Fruit fly (Drosophila melanogaster) whole organism, prepupa: ENCODE data around the gene CG33253.

Source experiments
- CG10669 ChIP-seq: fragments of 200-800 bp; sonication (Bioruptor generic); optimal IDR thresholded peaks from 3 replicates; lab custom pipeline; 2018; ENCODE audit warnings: missing biosample characterization, mild to moderate bottlenecking, missing genetic modification characterization, moderate library complexity
- CG1621 ChIP-seq: fragments of 200-800 bp; sonication (Bioruptor generic); optimal IDR thresholded peaks from 3 replicates; lab custom pipeline; 2018; ENCODE audit warnings: missing biosample characterization, mild to moderate bottlenecking, missing genetic modification characterization
- CG3919 ChIP-seq: fragments of 200-800 bp; sonication (Bioruptor generic); optimal IDR thresholded peaks from 3 replicates; lab custom pipeline; 2016; ENCODE audit warnings: missing biosample characterization, missing genetic modification characterization
- CG6276 ChIP-seq: fragments of 200-800 bp; sonication (Bioruptor generic); optimal IDR thresholded peaks from 2 replicates; lab custom pipeline; 2017; ENCODE audit warnings: missing biosample characterization, mild to moderate bottlenecking, missing genetic modification characterization
- CG8319 ChIP-seq: fragments of 200-800 bp; sonication (Bioruptor generic); optimal IDR thresholded peaks from 3 replicates; lab custom pipeline; 2016; ENCODE audit warnings: missing biosample characterization, missing genetic modification characterization
- Eip75B ChIP-seq: fragments of 200-800 bp; sonication (Bioruptor generic); optimal IDR thresholded peaks from 3 replicates; lab custom pipeline; 2016; ENCODE audit warnings: missing biosample characterization, missing genetic modification characterization
- Ets96B ChIP-seq: fragments of 200-800 bp; optimal IDR thresholded peaks from 2 replicates; lab custom pipeline; 2019; ENCODE audit warnings: missing biosample characterization, mild to moderate bottlenecking, missing genetic modification characterization, moderate library complexity
- Lpt ChIP-seq: fragments of 200-800 bp; sonication (Bioruptor generic); optimal IDR thresholded peaks from 3 replicates; lab custom pipeline; 2016; ENCODE audit warnings: missing biosample characterization, missing genetic modification characterization
- OdsH ChIP-seq: fragments of 200-800 bp; sonication (Bioruptor generic); optimal IDR thresholded peaks from 3 replicates; lab custom pipeline; 2016; ENCODE audit warnings: missing biosample characterization, missing genetic modification characterization
- Smox ChIP-seq: fragments of 200-800 bp; sonication (Bioruptor generic); optimal IDR thresholded peaks from 3 replicates; lab custom pipeline; 2016; ENCODE audit warnings: missing biosample characterization, missing genetic modification characterization
- fkh ChIP-seq: fragments of 200-800 bp; sonication (Bioruptor generic); optimal IDR thresholded peaks from 3 replicates; lab custom pipeline; 2017; ENCODE audit warnings: missing biosample characterization, mild to moderate bottlenecking, missing genetic modification characterization, moderate library complexity
- pdm3 ChIP-seq: fragments of 200-800 bp; sonication (Bioruptor generic); optimal IDR thresholded peaks from 3 replicates; lab custom pipeline; 2016; ENCODE audit warnings: missing biosample characterization, missing genetic modification characterization
- svp ChIP-seq: fragments of 200-800 bp; sonication (Bioruptor generic); peaks from one replicate; lab custom pipeline; 2016; ENCODE audit warnings: missing biosample characterization, missing genetic modification characterization
- vri ChIP-seq: fragments of 200-800 bp; sonication (Bioruptor generic); optimal IDR thresholded peaks from 3 replicates; lab custom pipeline; 2016; ENCODE audit warnings: missing biosample characterization, mild to moderate bottlenecking, missing genetic modification characterization

- TF ChIP-seq Lpt (no peak), svp (GFP tag; lab: Kevin White, UChicago) (peak; percentile 47), OdsH (GFP tag; lab: Kevin White, UChicago) (no peak), Ets96B (tag; lab: Kevin White, UChicago) (no peak), CG3919 (GFP tag; lab: Kevin White, UChicago) (no peak), fkh (GFP tag; lab: Kevin White, UChicago) (no peak), CG1621 (no peak), CG8319 (GFP tag; lab: Kevin White, UChicago) (no peak), Eip75B (GFP tag; lab: Kevin White, UChicago) (no peak), vri (GFP tag; lab: Kevin White, UChicago) (no peak), Smox (GFP tag; lab: Kevin White, UChicago) (no peak), CG10669 (GFP tag; lab: Kevin White, UChicago) (no peak), pdm3 (no peak), CG6276 (GFP tag; lab: Kevin White, UChicago) (no peak)
These were observed 37.8 kb downstream of the CG33253 start for dm6 chrX:19220963-19221572.
